Fruit fly (Drosophila melanogaster) whole organism, embryonic: ENCODE measurements around the gene Exd2.

ENCODE experiments used
- Antp ChIP-seq: fragments of 200-800 bp; sonication (Bioruptor generic); optimal IDR thresholded peaks from 3 replicates; lab custom pipeline; 2016; ENCODE audit warnings: missing biosample characterization, missing genetic modification characterization
- Asciz ChIP-seq: fragments of 200-800 bp; sonication (Bioruptor generic); optimal IDR thresholded peaks from 2 replicates; lab custom pipeline; 2017; ENCODE audit warnings: missing biosample characterization, mild to moderate bottlenecking, missing genetic modification characterization, missing genetic modification reagents
- C15 ChIP-seq: fragments of 200-800 bp; sonication (Bioruptor generic); IDR thresholded peaks from 3 replicates; pipeline ENCODE4 v1.3.6; 2022; ENCODE audit warnings: missing biosample characterization, missing genetic modification characterization
- CG10209 ChIP-seq: fragments of 200-800 bp; sonication (Bioruptor generic); optimal IDR thresholded peaks from 3 replicates; lab custom pipeline; 2017; ENCODE audit warnings: missing biosample characterization, mild to moderate bottlenecking, missing genetic modification characterization, missing genetic modification reagents
- CG10565 ChIP-seq: fragments of 200-800 bp; sonication (Bioruptor generic); optimal IDR thresholded peaks from 3 replicates; lab custom pipeline; 2016; ENCODE audit warnings: missing biosample characterization, mild to moderate bottlenecking, missing genetic modification characterization
- CG11696 ChIP-seq: fragments of 200-800 bp; sonication (Bioruptor generic); IDR thresholded peaks from 2 replicates; pipeline ENCODE4 v1.3.6; 2022; ENCODE audit warnings: missing biosample characterization, missing genetic modification characterization
- CG11723 ChIP-seq: fragments of 200-800 bp; sonication (Bioruptor generic); optimal IDR thresholded peaks from 2 replicates; lab custom pipeline; 2017; ENCODE audit warnings: missing biosample characterization, mild to moderate bottlenecking, missing genetic modification characterization
- CG17802 ChIP-seq: fragments of 200-800 bp; sonication (Bioruptor generic); optimal IDR thresholded peaks from 2 replicates; lab custom pipeline; 2018; ENCODE audit warnings: missing biosample characterization, mild to moderate bottlenecking, missing genetic modification characterization, moderate library complexity
- CG18262 ChIP-seq: fragments of 200-800 bp; optimal IDR thresholded peaks from 3 replicates; lab custom pipeline; 2019; ENCODE audit warnings: missing biosample characterization, mild to moderate bottlenecking, missing genetic modification characterization, moderate library complexity
- CG18619 ChIP-seq: fragments of 200-800 bp; sonication (Bioruptor generic); optimal IDR thresholded peaks from 3 replicates; lab custom pipeline; 2017; ENCODE audit warnings: missing biosample characterization, mild to moderate bottlenecking, missing genetic modification characterization
- CG2129 ChIP-seq: fragments of 200-800 bp; sonication (Bioruptor generic); IDR thresholded peaks from 2 replicates; pipeline ENCODE4 v1.3.6; 2022; ENCODE audit warnings: missing biosample characterization, missing genetic modification characterization; ENCODE audit not compliant: partially characterized antibody
- CG2202 ChIP-seq: fragments of 200-800 bp; sonication (Bioruptor generic); optimal IDR thresholded peaks from 2 replicates; lab custom pipeline; 2018; ENCODE audit warnings: missing biosample characterization, mild to moderate bottlenecking, missing genetic modification characterization
- CG4282 ChIP-seq: fragments of 200-800 bp; sonication (Bioruptor generic); optimal IDR thresholded peaks from 2 replicates; lab custom pipeline; 2016; ENCODE audit warnings: missing biosample characterization, missing genetic modification characterization
- CG4424 ChIP-seq: fragments of 200-800 bp; sonication (Bioruptor generic); optimal IDR thresholded peaks from 3 replicates; lab custom pipeline; 2016; ENCODE audit warnings: missing biosample characterization, missing genetic modification characterization
- CG6791 ChIP-seq: fragments of 200-800 bp; sonication (Bioruptor generic); IDR thresholded peaks from 3 replicates; pipeline ENCODE4 v1.3.6; 2022; ENCODE audit warnings: missing biosample characterization, missing genetic modification characterization; ENCODE audit not compliant: partially characterized antibody
- CG6813 ChIP-seq: fragments of 200-800 bp; sonication (Bioruptor generic); optimal IDR thresholded peaks from 2 replicates; lab custom pipeline; 2017; ENCODE audit warnings: missing biosample characterization, missing genetic modification characterization, mild to moderate bottlenecking, moderate library complexity, missing genetic modification reagents
- CG6854 ChIP-seq: fragments of 200-800 bp; sonication (Bioruptor generic); optimal IDR thresholded peaks from 3 replicates; lab custom pipeline; 2017; ENCODE audit warnings: missing biosample characterization, mild to moderate bottlenecking, missing genetic modification characterization
- CG7271 ChIP-seq: fragments of 200-800 bp; sonication (Bioruptor generic); optimal IDR thresholded peaks from 2 replicates; lab custom pipeline; 2018; ENCODE audit warnings: missing biosample characterization, mild to moderate bottlenecking, missing genetic modification characterization, moderate library complexity
- CG7556 ChIP-seq: fragments of 200-800 bp; sonication (Bioruptor generic); optimal IDR thresholded peaks from 2 replicates; lab custom pipeline; 2017; ENCODE audit warnings: missing biosample characterization, mild to moderate bottlenecking, missing genetic modification characterization
- CG7839 ChIP-seq: fragments of 200-800 bp; sonication (Bioruptor generic); optimal IDR thresholded peaks from 3 replicates; lab custom pipeline; 2018; ENCODE audit warnings: missing biosample characterization, mild to moderate bottlenecking, missing genetic modification characterization, moderate library complexity
- CG7963 ChIP-seq: fragments of 200-800 bp; sonication (Bioruptor generic); IDR thresholded peaks from 3 replicates; pipeline ENCODE4 v1.3.6; 2022; ENCODE audit warnings: missing biosample characterization, missing genetic modification characterization; ENCODE audit not compliant: partially characterized antibody
- CG8478 ChIP-seq: fragments of >200 bp; optimal IDR thresholded peaks from 2 replicates; lab custom pipeline; 2018
- ERR ChIP-seq: fragments of 200-800 bp; sonication (Bioruptor generic); optimal IDR thresholded peaks from 2 replicates; lab custom pipeline; 2016; ENCODE audit warnings: missing biosample characterization, missing genetic modification characterization
- HLH4C ChIP-seq: fragments of 200-800 bp; sonication (Bioruptor generic); IDR thresholded peaks from 3 replicates; pipeline ENCODE4 v1.3.6; 2022; ENCODE audit warnings: missing biosample characterization, missing genetic modification characterization; ENCODE audit not compliant: partially characterized antibody
- HmgD ChIP-seq: fragments of 200-800 bp; sonication (Bioruptor generic); optimal IDR thresholded peaks from 3 replicates; lab custom pipeline; 2016; ENCODE audit warnings: missing biosample characterization, missing genetic modification characterization
- Lpt ChIP-seq: fragments of >200 bp; optimal IDR thresholded peaks from 2 replicates; lab custom pipeline; 2018; ENCODE audit warnings: missing biosample characterization, missing genetic modification characterization
- MBD-R2 ChIP-seq: fragments of 200-800 bp; sonication (Bioruptor generic); IDR thresholded peaks from 2 replicates; pipeline ENCODE4 v1.3.6; 2022; ENCODE audit warnings: missing biosample characterization, missing genetic modification characterization
- Max ChIP-seq: fragments of 200-800 bp; sonication (Bioruptor generic); optimal IDR thresholded peaks from 2 replicates; lab custom pipeline; 2016; ENCODE audit warnings: missing biosample characterization, mild to moderate bottlenecking, missing genetic modification characterization
- Optix ChIP-seq: fragments of 200-800 bp; sonication (Bioruptor generic); IDR thresholded peaks from 3 replicates; pipeline ENCODE4 v1.3.6; 2022; ENCODE audit warnings: missing biosample characterization, missing genetic modification characterization
- Poxn ChIP-seq: fragments of 200-800 bp; sonication (Bioruptor generic); IDR thresholded peaks from 2 replicates; pipeline ENCODE4 v1.3.6; 2022; ENCODE audit warnings: missing biosample characterization, missing genetic modification characterization
- caup ChIP-seq: fragments of 200-800 bp; sonication (Bioruptor generic); optimal IDR thresholded peaks from 3 replicates; lab custom pipeline; 2017; ENCODE audit warnings: missing biosample characterization, mild to moderate bottlenecking, missing genetic modification characterization, moderate library complexity; ENCODE audit not compliant: severe bottlenecking
- chif ChIP-seq, 2 experiments: fragments of 200-800 bp; sonication (Bioruptor generic); optimal IDR thresholded peaks; 3 replicates each; lab custom pipeline; 2016; ENCODE audit warnings: missing biosample characterization in 2 of 2, missing genetic modification characterization in 2 of 2
- corto ChIP-seq: fragments of 200-800 bp; sonication (Bioruptor generic); optimal IDR thresholded peaks from 2 replicates; lab custom pipeline; 2016; ENCODE audit warnings: missing biosample characterization, mild to moderate bottlenecking, missing genetic modification characterization, moderate library complexity
- dimm ChIP-seq: fragments of 200-800 bp; sonication (Bioruptor generic); IDR thresholded peaks from 2 replicates; pipeline ENCODE4 v1.3.6; 2022; ENCODE audit warnings: missing biosample characterization, missing genetic modification characterization
- gcm2 ChIP-seq: fragments of 200-800 bp; sonication (Bioruptor generic); optimal IDR thresholded peaks from 2 replicates; lab custom pipeline; 2016; ENCODE audit warnings: missing biosample characterization, missing genetic modification characterization
- inv ChIP-seq: fragments of 200-800 bp; sonication (Bioruptor generic); IDR thresholded peaks from 2 replicates; pipeline ENCODE4 v1.3.6; 2022; ENCODE audit warnings: missing biosample characterization, missing genetic modification characterization; ENCODE audit not compliant: partially characterized antibody
- jing ChIP-seq: fragments of 200-800 bp; sonication (Bioruptor generic); optimal IDR thresholded peaks from 2 replicates; lab custom pipeline; 2018; ENCODE audit warnings: missing biosample characterization, mild to moderate bottlenecking, missing genetic modification characterization
- ken ChIP-seq: fragments of 200-800 bp; sonication (Bioruptor generic); IDR thresholded peaks from 3 replicates; pipeline ENCODE4 v1.3.6; 2022; ENCODE audit warnings: missing biosample characterization, missing genetic modification characterization
- mld ChIP-seq: fragments of 200-800 bp; sonication (Bioruptor generic); IDR thresholded peaks from 3 replicates; pipeline ENCODE4 v1.3.6; 2022; ENCODE audit warnings: missing biosample characterization, missing genetic modification characterization; ENCODE audit not compliant: partially characterized antibody
- nom ChIP-seq: fragments of 200-800 bp; sonication (Bioruptor generic); optimal IDR thresholded peaks from 2 replicates; lab custom pipeline; 2017; ENCODE audit warnings: missing biosample characterization, missing genetic modification characterization, mild to moderate bottlenecking, moderate library complexity, missing genetic modification reagents
- onecut ChIP-seq: fragments of 200-800 bp; sonication (Bioruptor generic); IDR thresholded peaks from 2 replicates; pipeline ENCODE4 v1.3.6; 2022; ENCODE audit warnings: missing biosample characterization, missing genetic modification characterization
- pita ChIP-seq: fragments of 200-800 bp; sonication (Bioruptor generic); optimal IDR thresholded peaks from 2 replicates; lab custom pipeline; 2017; ENCODE audit warnings: missing biosample characterization, mild to moderate bottlenecking, missing genetic modification characterization
- repo ChIP-seq: fragments of 200-800 bp; sonication (Bioruptor generic); optimal IDR thresholded peaks from 2 replicates; lab custom pipeline; 2016; ENCODE audit warnings: missing biosample characterization, missing genetic modification characterization
- sob ChIP-seq: fragments of 200-800 bp; sonication (Bioruptor generic); IDR thresholded peaks from 2 replicates; pipeline ENCODE4 v1.3.6; 2022; ENCODE audit warnings: missing biosample characterization, missing genetic modification characterization
- sqz ChIP-seq: fragments of 200-800 bp; sonication (Bioruptor generic); optimal IDR thresholded peaks from 3 replicates; lab custom pipeline; 2018; ENCODE audit warnings: missing biosample characterization, mild to moderate bottlenecking, missing genetic modification characterization
- ssp ChIP-seq: fragments of 200-800 bp; sonication (Bioruptor generic); IDR thresholded peaks from 2 replicates; pipeline ENCODE4 v1.3.6; 2022; ENCODE audit warnings: missing biosample characterization, missing genetic modification characterization
- tup ChIP-seq: fragments of 200-800 bp; sonication (Bioruptor generic); optimal IDR thresholded peaks from 2 replicates; lab custom pipeline; 2016; ENCODE audit warnings: missing biosample characterization, mild to moderate bottlenecking, missing genetic modification characterization, moderate library complexity
- wek ChIP-seq: fragments of 200-800 bp; sonication (Bioruptor generic); optimal IDR thresholded peaks from 3 replicates; lab custom pipeline; 2018; ENCODE audit warnings: missing biosample characterization, mild to moderate bottlenecking, missing genetic modification characterization, moderate library complexity
- z ChIP-seq: fragments of 200-800 bp; sonication (Bioruptor generic); IDR thresholded peaks from 3 replicates; pipeline ENCODE4 v1.3.6; 2022; ENCODE audit warnings: missing biosample characterization, missing genetic modification characterization

Exd2 gene

dm6 chr3R:11421643-11422122 is 13.8 kb downstream of the Exd2 start, which contains the start of the genes ninaG and Sptz (continued):
- peak; percentile 92 for TF ChIP-seq CG10209 (GFP tag; lab: Kevin White, UChicago)
- peak; percentile 90 for TF ChIP-seq CG18619 (GFP tag; lab: Kevin White, UChicago)
- no peak for TF ChIP-seq CG8478 (lab: Kevin White, UChicago)
- TF ChIP-seq Optix = peak; percentile 96
- no peak for TF ChIP-seq mld (GFP tag; lab: Robert Waterston, UW)
- TF ChIP-seq CG2202 (tag; lab: Kevin White, UChicago) = peak; percentile 80
- 0 out of 3 replicates have a peak, but pooled peaks have one; percentile 17 for TF ChIP-seq CG6791 (GFP tag; lab: Robert Waterston, UW)
- TF ChIP-seq Antp = peak; percentile 95
- TF ChIP-seq CG4282 (GFP tag; lab: Kevin White, UChicago) = peak; percentile 88
- TF ChIP-seq Asciz (GFP tag; lab: Kevin White, UChicago) = peak; percentile 80
- peak; percentile 89 for TF ChIP-seq ERR
- peak; percentile 89 for TF ChIP-seq CG18262 (tag; lab: Kevin White, UChicago)
- TF ChIP-seq HmgD (GFP tag; lab: Kevin White, UChicago) = peak; percentile 86
- peak; percentile 30; the same call in 1 of the 3 replicates for TF ChIP-seq HLH4C (GFP tag; lab: Robert Waterston, UW)
- TF ChIP-seq CG17802 (tag; lab: Kevin White, UChicago) = peak; percentile 83
- peak; percentile 69 for TF ChIP-seq CG6813 (GFP tag; lab: Kevin White, UChicago)
- TF ChIP-seq pita (GFP tag; lab: Kevin White, UChicago) = no peak
- peak; percentile 81; the same call in 1 of the 3 replicates for TF ChIP-seq C15
- peak; percentile 91 for TF ChIP-seq ssp (GFP tag; lab: Robert Waterston, UW)
- TF ChIP-seq CG7963 (GFP tag; lab: Robert Waterston, UW) = no peak
- TF ChIP-seq gcm2 = peak; percentile 83
- TF ChIP-seq CG11696 (GFP tag; lab: Robert Waterston, UW) = peak; percentile 67
- peak; percentile 95 for TF ChIP-seq Max
- TF ChIP-seq Lpt = no peak
- peak; percentile 87 for TF ChIP-seq CG11723 (GFP tag; lab: Kevin White, UChicago)
- no peak for TF ChIP-seq sqz (GFP tag; lab: Kevin White, UChicago)
- peak; percentile 82 for TF ChIP-seq jing (GFP tag; lab: Kevin White, UChicago)
- TF ChIP-seq wek (GFP tag; lab: Kevin White, UChicago) = no peak
- no peak for TF ChIP-seq corto
- TF ChIP-seq CG7271 = peak; percentile 83
- TF ChIP-seq repo = peak; percentile 91
- TF ChIP-seq CG2129 = no peak
- TF ChIP-seq MBD-R2 = peak; percentile 98
- peak; percentile 70; the same call in 1 of the 2 replicates for TF ChIP-seq Poxn (GFP tag; lab: Robert Waterston, UW)
- TF ChIP-seq z = 0 out of 3 replicates have a peak, but pooled peaks have one; percentile 34
- TF ChIP-seq CG4424 = peak; percentile 95
- peak; percentile 97 for TF ChIP-seq sob (GFP tag; lab: Robert Waterston, UW)
- peak; percentile 78 for TF ChIP-seq CG10565 (GFP tag; lab: Kevin White, UChicago)
- no peak for TF ChIP-seq inv (GFP tag; lab: Robert Waterston, UW)
- peak; percentile 96 for TF ChIP-seq ken (GFP tag; lab: Robert Waterston, UW)
- peak; percentile 88 for TF ChIP-seq CG7556 (GFP tag; lab: Kevin White, UChicago)
- TF ChIP-seq nom = no peak
- peak; percentile 88 for TF ChIP-seq tup (GFP tag; lab: Kevin White, UChicago)
- no peak; the same call in 1 of the 2 replicates for TF ChIP-seq onecut (GFP tag; lab: Robert Waterston, UW)
- TF ChIP-seq chif (GFP tag; optimal IDR thresholded peaks at IDR 0.05; lab: Kevin White, UChicago) = peak; percentile 95 to 96
- peak; percentile 92 for TF ChIP-seq CG7839 (tag; lab: Kevin White, UChicago)
- TF ChIP-seq caup (GFP tag; lab: Kevin White, UChicago) = peak; percentile 84
- TF ChIP-seq dimm (GFP tag; lab: Robert Waterston, UW) = peak; percentile 83
- TF ChIP-seq CG6854 = peak; percentile 11
